Worm (Caenorhabditis elegans) whole organism, L4 larva: ENCODE results near the gene F44E2.3.

Experiments
- D1046.2 ChIP-seq: fragments of 200-800 bp; sonication (Bioruptor generic); IDR thresholded peaks from 2 replicates; pipeline ENCODE4 v1.3.6; 2022; ENCODE audit warnings: missing genetic modification characterization, missing compliant biosample characterization
- F10B5.3 ChIP-seq: sonication (generic microtip); optimal IDR thresholded peaks from 2 replicates; lab custom pipeline; 2016; ENCODE audit warnings: mild to moderate bottlenecking, missing genetic modification characterization, missing compliant biosample characterization
- F44E2.7 ChIP-seq: fragments of 200-800 bp; sonication (Bioruptor generic); IDR thresholded peaks from 2 replicates; pipeline ENCODE4 v2.1.2; 2022; ENCODE audit warnings: missing genetic modification characterization, missing compliant biosample characterization
- F49E8.2 ChIP-seq: sonication (generic microtip); optimal IDR thresholded peaks from 2 replicates; lab custom pipeline; 2016; ENCODE audit warnings: missing compliant biosample characterization, mild to moderate bottlenecking, missing genetic modification characterization, borderline replicate concordance
- R02D3.7 ChIP-seq: fragments of 150-350 bp; sonication (generic microtip); optimal IDR thresholded peaks from 3 replicates; lab custom pipeline; 2014; ENCODE audit warnings: missing biosample characterization, missing genetic modification characterization
- T20F7.1 ChIP-seq: fragments of 200-800 bp; sonication (Bioruptor generic); optimal IDR thresholded peaks from 2 replicates; lab custom pipeline; 2018; ENCODE audit warnings: mild to moderate bottlenecking, missing genetic modification characterization, missing compliant biosample characterization
- T26A8.4 ChIP-seq: fragments of 200-800 bp; sonication (Bioruptor generic); IDR thresholded peaks from 2 replicates; pipeline ENCODE4 v1.3.6; 2022; ENCODE audit warnings: missing genetic modification characterization, missing compliant biosample characterization
- attf-4 ChIP-seq: sonication (generic microtip); optimal IDR thresholded peaks from 3 replicates; lab custom pipeline; 2017; ENCODE audit warnings: missing biosample characterization, missing genetic modification characterization
- ceh-44 ChIP-seq: fragments of 200-800 bp; sonication (Bioruptor generic); IDR thresholded peaks from 2 replicates; pipeline ENCODE4 v1.3.6; 2022; ENCODE audit warnings: missing genetic modification reagents, missing genetic modification characterization, missing compliant biosample characterization
- ceh-62 ChIP-seq: sonication (generic microtip); optimal IDR thresholded peaks from 2 replicates; lab custom pipeline; 2017; ENCODE audit warnings: missing biosample characterization, missing genetic modification characterization
- ceh-82 ChIP-seq: sonication (generic microtip); optimal IDR thresholded peaks from 2 replicates; lab custom pipeline; 2017; ENCODE audit warnings: missing biosample characterization, missing genetic modification characterization
- cey-2 ChIP-seq: sonication (generic microtip); optimal IDR thresholded peaks from 3 replicates; lab custom pipeline; 2017; ENCODE audit warnings: missing genetic modification characterization, mild to moderate bottlenecking, missing compliant biosample characterization, antibody characterized with exemption, borderline replicate concordance; ENCODE audit not compliant: insufficient read depth
- ctbp-1 ChIP-seq: fragments of 200-800 bp; sonication (Bioruptor generic); IDR thresholded peaks from 2 replicates; pipeline ENCODE4 v1.3.6; 2022; ENCODE audit warnings: missing genetic modification reagents, missing genetic modification characterization, missing compliant biosample characterization
- daf-16 ChIP-seq, 3 experiments: sonication (generic microtip); optimal IDR thresholded peaks; 2 replicates each; lab custom pipeline; 2016 to 2017; ENCODE audit warnings: missing genetic modification characterization in 3 of 3, missing genetic modification reagents in 3 of 3, mild to moderate bottlenecking in 2 of 3, missing compliant biosample characterization in 2 of 3, missing biosample characterization in 1 of 3, moderate library complexity in 1 of 3
- daf-19 ChIP-seq: fragments of 200-800 bp; sonication (Bioruptor generic); conservative IDR thresholded peaks from 2 replicates; pipeline ENCODE4 v1.3.6; 2022; ENCODE audit warnings: missing genetic modification characterization, missing compliant biosample characterization
- dmd-6 ChIP-seq: fragments of 200-800 bp; sonication (Bioruptor generic); IDR thresholded peaks from 2 replicates; pipeline ENCODE4 v1.3.6; 2022; ENCODE audit warnings: missing genetic modification reagents, missing genetic modification characterization, missing compliant biosample characterization
- dmd-8 ChIP-seq: fragments of 200-800 bp; sonication (Bioruptor generic); IDR thresholded peaks from 2 replicates; pipeline ENCODE4 v1.3.6; 2022; ENCODE audit warnings: missing genetic modification characterization, missing compliant biosample characterization
- dpl-1 ChIP-seq: fragments of 150-350 bp; optimal IDR thresholded peaks from 2 replicates; lab custom pipeline; 2014; ENCODE audit warnings: missing biosample characterization, missing genetic modification reagents, missing genetic modification characterization
- duxl-1 ChIP-seq: sonication (generic microtip); optimal IDR thresholded peaks from 2 replicates; lab custom pipeline; 2016; ENCODE audit warnings: mild to moderate bottlenecking, missing genetic modification characterization, moderate library complexity, missing compliant biosample characterization; ENCODE audit not compliant: poor library complexity
- gei-8 ChIP-seq: fragments of 200-800 bp; sonication (Bioruptor generic); optimal IDR thresholded peaks from 2 replicates; lab custom pipeline; 2018; ENCODE audit warnings: mild to moderate bottlenecking, missing genetic modification characterization, missing compliant biosample characterization
- hif-1 ChIP-seq, 2 experiments: sonication (generic microtip); optimal IDR thresholded peaks; 2 replicates each; lab custom pipeline; 2016 to 2017; ENCODE audit warnings: missing compliant biosample characterization in 2 of 2, missing genetic modification characterization in 2 of 2, missing genetic modification reagents in 2 of 2, missing genotype in 2 of 2, mild to moderate bottlenecking in 1 of 2
- hlh-11 ChIP-seq: fragments of 200-800 bp; sonication (Bioruptor generic); optimal IDR thresholded peaks from 2 replicates; lab custom pipeline; 2018; ENCODE audit warnings: mild to moderate bottlenecking, missing genetic modification characterization, missing compliant biosample characterization
- hlh-30 ChIP-seq: sonication (generic microtip); optimal IDR thresholded peaks from 2 replicates; lab custom pipeline; 2017; ENCODE audit warnings: antibody characterized with exemption, mild to moderate bottlenecking, missing genetic modification characterization, missing compliant biosample characterization; ENCODE audit not compliant: insufficient read depth
- jun-1 ChIP-seq: fragments of 150-350 bp; optimal IDR thresholded peaks from 2 replicates; lab custom pipeline; 2014; ENCODE audit warnings: missing biosample characterization, missing genetic modification reagents, missing genetic modification characterization
- lim-7 ChIP-seq: fragments of 200-800 bp; sonication (Bioruptor generic); IDR thresholded peaks from 2 replicates; pipeline ENCODE4 v1.3.6; 2022; ENCODE audit warnings: missing genetic modification characterization, missing compliant biosample characterization
- lin-13 ChIP-seq: fragments of 150-350 bp; optimal IDR thresholded peaks from 2 replicates; lab custom pipeline; 2014; ENCODE audit warnings: missing biosample characterization, missing genetic modification reagents, missing genetic modification characterization
- lin-15B ChIP-seq: fragments of 150-350 bp; sonication (generic microtip); optimal IDR thresholded peaks from 3 replicates; lab custom pipeline; 2014; ENCODE audit warnings: missing biosample characterization, missing genetic modification characterization
- lir-3 ChIP-seq: sonication (generic microtip); optimal IDR thresholded peaks from 2 replicates; lab custom pipeline; 2016; ENCODE audit warnings: mild to moderate bottlenecking, missing genetic modification characterization, missing compliant biosample characterization
- madf-5 ChIP-seq, 2 experiments: fragments of 200-800 bp; sonication (Bioruptor generic); IDR thresholded peaks; 2 replicates each; pipeline ENCODE4 v1.3.6; 2022; ENCODE audit warnings: missing compliant biosample characterization in 2 of 2, missing genetic modification characterization in 2 of 2
- mdl-1 ChIP-seq, 2 experiments: fragments of 150-350 bp in 1 of 2; sonication (generic microtip) in 1 of 2; optimal IDR thresholded peaks; 2 replicates each; lab custom pipeline; 2014 to 2017; ENCODE audit warnings: missing biosample characterization in 2 of 2, missing genetic modification characterization in 2 of 2
- mep-1 ChIP-seq: fragments of 150-350 bp; sonication (generic microtip); optimal IDR thresholded peaks from 3 replicates; lab custom pipeline; 2014; ENCODE audit warnings: missing biosample characterization, missing genetic modification characterization
- mes-2 ChIP-seq: sonication (generic microtip); optimal IDR thresholded peaks from 2 replicates; lab custom pipeline; 2016; ENCODE audit warnings: missing genotype, mild to moderate bottlenecking, missing genetic modification characterization, missing compliant biosample characterization; ENCODE audit not compliant: poor library complexity, severe bottlenecking
- nhr-10 ChIP-seq: fragments of 150-350 bp; optimal IDR thresholded peaks from 2 replicates; lab custom pipeline; 2014; ENCODE audit warnings: missing biosample characterization, missing genetic modification characterization
- nhr-111 ChIP-seq: fragments of 200-800 bp; sonication (Bioruptor generic); optimal IDR thresholded peaks from 2 replicates; lab custom pipeline; 2018; ENCODE audit warnings: mild to moderate bottlenecking, missing genetic modification characterization, missing compliant biosample characterization
- nhr-25 ChIP-seq: sonication (generic microtip); optimal IDR thresholded peaks from 2 replicates; lab custom pipeline; 2017; ENCODE audit warnings: missing genetic modification characterization, mild to moderate bottlenecking, missing compliant biosample characterization, antibody characterized with exemption, moderate library complexity, borderline replicate concordance; ENCODE audit not compliant: insufficient read depth
- nhr-48 ChIP-seq: sonication (generic microtip); optimal IDR thresholded peaks from 2 replicates; lab custom pipeline; 2016; ENCODE audit warnings: mild to moderate bottlenecking, missing genetic modification characterization, missing compliant biosample characterization
- nhr-76 ChIP-seq: fragments of 150-350 bp; optimal IDR thresholded peaks from 2 replicates; lab custom pipeline; 2014; ENCODE audit warnings: missing biosample characterization, missing genetic modification characterization
- nhr-77 ChIP-seq: fragments of 150-350 bp; optimal IDR thresholded peaks from 2 replicates; lab custom pipeline; 2014; ENCODE audit warnings: missing biosample characterization, missing genetic modification characterization
- php-3 ChIP-seq: fragments of 200-800 bp; sonication (Bioruptor generic); IDR thresholded peaks from 2 replicates; pipeline ENCODE4 v1.3.6; 2022; ENCODE audit warnings: missing genetic modification reagents, missing genetic modification characterization, missing compliant biosample characterization
- saeg-2 ChIP-seq: fragments of 200-800 bp; sonication (Bioruptor generic); IDR thresholded peaks from 2 replicates; pipeline ENCODE4 v1.3.6; 2022; ENCODE audit warnings: missing genetic modification reagents, missing genetic modification characterization, missing compliant biosample characterization
- sdz-12 ChIP-seq: fragments of 200-800 bp; sonication (Bioruptor generic); optimal IDR thresholded peaks from 2 replicates; lab custom pipeline; 2018; ENCODE audit warnings: mild to moderate bottlenecking, missing genetic modification characterization, missing compliant biosample characterization
- set-16 ChIP-seq: fragments of 200-800 bp; sonication (Bioruptor generic); IDR thresholded peaks from 2 replicates; pipeline ENCODE4 v1.3.6; 2022; ENCODE audit warnings: missing genetic modification reagents, missing genetic modification characterization, missing compliant biosample characterization
- snpc-4 ChIP-seq: fragments of 150-350 bp; optimal IDR thresholded peaks from 2 replicates; lab custom pipeline; 2014; ENCODE audit warnings: missing biosample characterization, missing genetic modification characterization
- spr-3 ChIP-seq: fragments of 200-800 bp; sonication (Bioruptor generic); optimal IDR thresholded peaks from 2 replicates; lab custom pipeline; 2018; ENCODE audit warnings: mild to moderate bottlenecking, missing genetic modification characterization, missing compliant biosample characterization
- unc-130 ChIP-seq: sonication (generic microtip); optimal IDR thresholded peaks from 2 replicates; lab custom pipeline; 2016; ENCODE audit warnings: missing genetic modification reagents, missing genetic modification characterization, missing compliant biosample characterization
- zip-2 ChIP-seq: fragments of 150-350 bp; optimal IDR thresholded peaks from 2 replicates; lab custom pipeline; 2014; ENCODE audit warnings: missing biosample characterization, missing genetic modification characterization
- ztf-11 ChIP-seq: fragments of 150-350 bp; optimal IDR thresholded peaks from 2 replicates; lab custom pipeline; 2014; ENCODE audit warnings: missing biosample characterization, missing genetic modification characterization

Gene F44E2.3

DNA sequence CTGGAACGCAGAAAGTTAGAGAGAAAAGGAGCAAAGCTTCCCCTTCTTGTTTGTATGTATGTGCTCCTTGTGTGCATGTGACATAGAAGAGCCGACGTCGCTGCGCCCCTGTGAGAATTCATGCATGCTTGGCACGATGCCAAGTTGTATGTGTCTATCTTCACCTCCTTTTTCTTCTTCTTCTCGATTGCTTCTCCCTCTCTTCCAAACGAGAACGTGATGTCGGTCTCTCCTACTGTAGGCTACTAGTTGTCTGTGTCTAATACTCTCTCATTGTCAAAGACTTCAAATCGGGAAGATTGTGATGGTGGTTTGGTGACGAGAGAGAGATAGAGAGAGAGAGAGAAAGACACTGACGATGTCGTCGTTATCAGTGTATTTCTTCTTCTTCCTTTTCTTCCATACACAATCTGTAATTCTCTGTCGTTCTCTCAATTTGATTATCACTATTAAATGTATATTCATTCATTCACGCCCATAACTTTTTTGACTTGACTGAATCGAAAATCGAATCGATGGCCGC lies 31.8 kb downstream of the F44E2.3 start (continued):
- no peak for TF ChIP-seq zip-2 (tag; lab: Kevin White, UChicago)
- TF ChIP-seq mes-2, result peak; percentile 56
- TF ChIP-seq unc-130 (GFP tag; lab: Kevin White, UChicago), result no peak
- peak; percentile 93 for TF ChIP-seq nhr-48 (tag; lab: Kevin White, UChicago)
- no peak for TF ChIP-seq ztf-11 (tag; lab: Kevin White, UChicago)
- TF ChIP-seq T26A8.4, result peak; percentile 73
- no peak for TF ChIP-seq ceh-82 (tag; lab: Kevin White, UChicago)
- peak; percentile 72 for TF ChIP-seq gei-8 (GFP tag; lab: Kevin White, UChicago)
- TF ChIP-seq D1046.2, result no peak
- peak; percentile 53 for TF ChIP-seq cey-2 (tag; lab: Kevin White, UChicago)
- TF ChIP-seq snpc-4 (tag; lab: Kevin White, UChicago), result no peak
- peak; percentile 58 for TF ChIP-seq set-16
- no peak for TF ChIP-seq F49E8.2 (tag; lab: Kevin White, UChicago)
- TF ChIP-seq duxl-1 (tag; lab: Kevin White, UChicago), result no peak
- 0 out of 2 replicates have a peak, but pooled peaks have one; percentile 20 for TF ChIP-seq ceh-44 (GFP tag; lab: Robert Waterston, UW)
- peak; percentile 62; the same call in 1 of the 2 replicates for TF ChIP-seq daf-19
- peak; percentile 46; the same call in 1 of the 2 replicates for TF ChIP-seq saeg-2 (GFP tag; lab: Robert Waterston, UW)
- TF ChIP-seq nhr-10, result peak; percentile 81
- TF ChIP-seq lin-13 (GFP tag; lab: Kevin White, UChicago), result peak; percentile 79
- TF ChIP-seq R02D3.7 (tag; lab: Kevin White, UChicago), result no peak
- TF ChIP-seq mdl-1 (tag; optimal IDR thresholded peaks at IDR 0.05; lab: Kevin White, UChicago), result peak; percentile 77 to 97
- TF ChIP-seq T20F7.1 (GFP tag; lab: Kevin White, UChicago), result peak; percentile 72
- TF ChIP-seq, all 104 proteins: peak for 60

DNA sequence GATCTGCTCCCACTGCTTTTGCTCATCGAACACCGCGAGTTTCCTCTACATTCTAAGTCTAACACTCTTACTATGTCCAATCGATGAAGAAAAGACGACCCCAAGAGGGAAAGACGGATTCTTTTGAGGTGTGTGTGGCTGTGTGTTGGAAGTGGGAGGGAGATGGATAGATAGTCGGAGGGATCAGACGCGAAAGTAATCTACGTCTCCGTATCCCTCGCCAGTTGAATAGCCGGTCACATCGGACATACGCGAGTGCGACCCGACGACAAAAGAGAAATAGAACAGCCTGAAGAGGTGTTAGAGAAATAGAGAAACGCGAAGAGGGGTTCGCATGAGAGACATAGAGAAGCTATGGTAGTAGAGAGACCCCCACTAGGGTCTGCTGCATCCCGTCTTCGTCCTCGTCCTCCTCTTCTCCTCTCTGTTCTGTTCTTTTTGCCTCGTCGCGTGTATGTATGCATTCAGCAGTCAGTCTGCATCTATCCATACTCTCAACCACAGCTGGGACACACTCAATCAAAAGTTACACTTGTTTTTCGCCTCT lies 33.4 kb downstream of the F44E2.3 start:
- TF ChIP-seq dpl-1 (GFP tag; lab: Kevin White, UChicago), result peak; percentile 68
- TF ChIP-seq jun-1 (tag; lab: Kevin White, UChicago), result peak; percentile 87
- no peak for TF ChIP-seq nhr-111
- peak; percentile 91 for TF ChIP-seq saeg-2 (GFP tag; lab: Robert Waterston, UW)
- TF ChIP-seq spr-3 (GFP tag; lab: Kevin White, UChicago), result no peak
- TF ChIP-seq set-16, result peak; percentile 84
- TF ChIP-seq hif-1 (tag; optimal IDR thresholded peaks at IDR 0.05; lab: Kevin White, UChicago), result peak; percentile 75 to 88
- TF ChIP-seq php-3 (GFP tag; lab: Robert Waterston, UW), result peak; percentile 46; the same call in 1 of the 2 replicates
- no peak for TF ChIP-seq lin-15B
- no peak for TF ChIP-seq ceh-44 (GFP tag; lab: Robert Waterston, UW)
- TF ChIP-seq F44E2.7, result no peak
- TF ChIP-seq daf-16 (GFP tag; optimal IDR thresholded peaks at IDR 0.05; lab: Kevin White, UChicago), result peak; percentile 27 to 83
- peak; percentile 60 for TF ChIP-seq daf-16 (tag; optimal IDR thresholded peaks at IDR 0.05; lab: Kevin White, UChicago)
- TF ChIP-seq hlh-30 (tag; lab: Kevin White, UChicago), result peak; percentile 95
- TF ChIP-seq madf-5 (GFP tag; IDR thresholded peaks at IDR 0.05; lab: Robert Waterston, UW), result no peak
- TF ChIP-seq sdz-12 (GFP tag; lab: Kevin White, UChicago), result no peak
- no peak for TF ChIP-seq dmd-8 (GFP tag; lab: Robert Waterston, UW)
- peak; percentile 87 for TF ChIP-seq nhr-77 (tag; lab: Kevin White, UChicago)
- TF ChIP-seq ctbp-1, result peak; percentile 97
- TF ChIP-seq R02D3.7 (tag; lab: Kevin White, UChicago), result no peak
- no peak for TF ChIP-seq zip-2 (tag; lab: Kevin White, UChicago)
- peak; percentile 13 for TF ChIP-seq attf-4 (tag; lab: Kevin White, UChicago)
- no peak for TF ChIP-seq nhr-76 (tag; lab: Kevin White, UChicago)
- TF ChIP-seq mep-1 (tag; lab: Kevin White, UChicago), result peak; percentile 97
- TF ChIP-seq F10B5.3, result peak; percentile 81
- TF ChIP-seq nhr-25 (tag; lab: Kevin White, UChicago), result peak; percentile 95
- peak; percentile 93 for TF ChIP-seq dmd-6
- no peak for TF ChIP-seq lim-7 (GFP tag; lab: Robert Waterston, UW)
- TF ChIP-seq hlh-11 (tag; lab: Kevin White, UChicago), result peak; percentile 99
- TF ChIP-seq cey-2 (tag; lab: Kevin White, UChicago), result peak; percentile 71
- no peak for TF ChIP-seq lir-3
- TF ChIP-seq ceh-62, result no peak
